Fruit fly (Drosophila melanogaster) whole organism, embryonic: ENCODE data around the gene dock.
A peak's percentile ranks its signal among the peaks of the same experiment; 100 is the strongest.

ENCODE experiments used
- Ada2b ChIP-seq: fragments of 200-800 bp; sonication (Bioruptor generic); IDR thresholded peaks from 2 replicates; pipeline ENCODE4 v1.3.6; 2022; ENCODE audit warnings: missing biosample characterization, missing genetic modification characterization
- B-H2 ChIP-seq: fragments of 200-800 bp; sonication (Bioruptor generic); optimal IDR thresholded peaks from 2 replicates; lab custom pipeline; 2018; ENCODE audit warnings: missing biosample characterization, mild to moderate bottlenecking, missing genetic modification characterization
- CG1024 ChIP-seq: fragments of 200-800 bp; sonication (Bioruptor generic); IDR thresholded peaks from 2 replicates; pipeline ENCODE4 v1.3.6; 2022; ENCODE audit warnings: missing biosample characterization, missing genetic modification characterization
- CG10321 ChIP-seq: fragments of 200-800 bp; sonication (Bioruptor generic); IDR thresholded peaks from 2 replicates; pipeline ENCODE4 v1.3.6; 2022; ENCODE audit warnings: missing biosample characterization, missing genetic modification characterization
- CG11247 ChIP-seq: fragments of 200-800 bp; sonication (Bioruptor generic); IDR thresholded peaks from 2 replicates; pipeline ENCODE4 v1.3.6; 2022; ENCODE audit warnings: missing biosample characterization, missing genetic modification characterization
- CG12155 ChIP-seq: fragments of 200-800 bp; sonication (Bioruptor generic); optimal IDR thresholded peaks from 3 replicates; lab custom pipeline; 2016; ENCODE audit warnings: missing biosample characterization, missing genetic modification characterization
- CG17186 ChIP-seq: fragments of 200-800 bp; sonication (Bioruptor generic); optimal IDR thresholded peaks from 3 replicates; lab custom pipeline; 2017; ENCODE audit warnings: missing biosample characterization, missing genetic modification reagents, missing genetic modification characterization
- CG2202 ChIP-seq: fragments of 200-800 bp; sonication (Bioruptor generic); optimal IDR thresholded peaks from 2 replicates; lab custom pipeline; 2018; ENCODE audit warnings: missing biosample characterization, mild to moderate bottlenecking, missing genetic modification characterization
- CG2889 ChIP-seq: fragments of 200-800 bp; sonication (Bioruptor generic); IDR thresholded peaks from 3 replicates; pipeline ENCODE4 v1.3.6; 2022; ENCODE audit warnings: missing biosample characterization, missing genetic modification characterization
- CG32532 ChIP-seq: fragments of 200-800 bp; sonication (Bioruptor generic); IDR thresholded peaks from 2 replicates; pipeline ENCODE4 v1.3.6; 2022; ENCODE audit warnings: missing biosample characterization, missing genetic modification characterization
- CG32767 ChIP-seq: fragments of 200-800 bp; sonication (Bioruptor generic); IDR thresholded peaks from 2 replicates; pipeline ENCODE4 v1.3.6; 2022; ENCODE audit warnings: missing biosample characterization, missing genetic modification characterization
- CG42726 ChIP-seq: fragments of 200-800 bp; sonication (Bioruptor generic); IDR thresholded peaks from 2 replicates; pipeline ENCODE4 v1.3.6; 2022; ENCODE audit warnings: missing biosample characterization, missing genetic modification characterization; ENCODE audit not compliant: partially characterized antibody
- CG4820 ChIP-seq: fragments of 200-800 bp; sonication (Bioruptor generic); optimal IDR thresholded peaks from 3 replicates; lab custom pipeline; 2016; ENCODE audit warnings: missing biosample characterization, missing genetic modification characterization
- CG5180 ChIP-seq: fragments of 200-800 bp; sonication (Bioruptor generic); optimal IDR thresholded peaks from 3 replicates; lab custom pipeline; 2017; ENCODE audit warnings: missing biosample characterization, missing genetic modification characterization, mild to moderate bottlenecking, moderate library complexity, missing genetic modification reagents
- CG5953 ChIP-seq: fragments of 200-800 bp; sonication (Bioruptor generic); IDR thresholded peaks from 2 replicates; pipeline ENCODE4 v1.3.6; 2022; ENCODE audit warnings: missing biosample characterization, missing genetic modification characterization
- CG6254 ChIP-seq: fragments of 200-800 bp; sonication (Bioruptor generic); optimal IDR thresholded peaks from 3 replicates; lab custom pipeline; 2017; ENCODE audit warnings: mild to moderate bottlenecking, missing biosample characterization, missing genetic modification reagents, missing genetic modification characterization
- CG7963 ChIP-seq: fragments of 200-800 bp; sonication (Bioruptor generic); IDR thresholded peaks from 3 replicates; pipeline ENCODE4 v1.3.6; 2022; ENCODE audit warnings: missing biosample characterization, missing genetic modification characterization; ENCODE audit not compliant: partially characterized antibody
- CG9932 ChIP-seq: fragments of 200-800 bp; sonication (Bioruptor generic); IDR thresholded peaks from 2 replicates; pipeline ENCODE4 v1.3.6; 2022; ENCODE audit warnings: missing biosample characterization, missing genetic modification characterization
- Ets65A ChIP-seq: fragments of 200-800 bp; sonication (Bioruptor generic); peaks from one replicate; lab custom pipeline; 2016; ENCODE audit warnings: missing biosample characterization, missing genetic modification characterization
- HLH4C ChIP-seq: fragments of 200-800 bp; sonication (Bioruptor generic); IDR thresholded peaks from 3 replicates; pipeline ENCODE4 v1.3.6; 2022; ENCODE audit warnings: missing biosample characterization, missing genetic modification characterization; ENCODE audit not compliant: partially characterized antibody
- Hey ChIP-seq: fragments of 200-800 bp; sonication (Bioruptor generic); optimal IDR thresholded peaks from 3 replicates; lab custom pipeline; 2018; ENCODE audit warnings: missing biosample characterization, mild to moderate bottlenecking, missing genetic modification characterization
- MESR4 ChIP-seq: fragments of 200-800 bp; sonication (Bioruptor generic); optimal IDR thresholded peaks from 2 replicates; lab custom pipeline; 2018; ENCODE audit warnings: missing biosample characterization, mild to moderate bottlenecking, missing genetic modification characterization, moderate library complexity
- Mad ChIP-seq: fragments of 200-800 bp; sonication (Bioruptor generic); optimal IDR thresholded peaks from 2 replicates; lab custom pipeline; 2016; ENCODE audit warnings: missing biosample characterization, missing genetic modification characterization
- NfI ChIP-seq: fragments of 200-800 bp; sonication (Bioruptor generic); optimal IDR thresholded peaks from 3 replicates; lab custom pipeline; 2018; ENCODE audit warnings: missing biosample characterization, mild to moderate bottlenecking, missing genetic modification characterization, moderate library complexity
- Oaz ChIP-seq: fragments of 200-800 bp; sonication (Bioruptor generic); IDR thresholded peaks from 2 replicates; pipeline ENCODE4 v1.3.6; 2022; ENCODE audit warnings: missing biosample characterization, missing genetic modification characterization
- Rfx ChIP-seq: fragments of 200-800 bp; sonication (Bioruptor generic); IDR thresholded peaks from 2 replicates; pipeline ENCODE4 v1.3.6; 2022; ENCODE audit warnings: missing biosample characterization, missing genetic modification characterization
- Sin3A ChIP-seq: fragments of >200 bp; optimal IDR thresholded peaks from 2 replicates; lab custom pipeline; 2018
- Six4 ChIP-seq: fragments of 200-800 bp; sonication (Bioruptor generic); optimal IDR thresholded peaks from 2 replicates; lab custom pipeline; 2016; ENCODE audit warnings: missing biosample characterization, missing genetic modification characterization
- Taf1 ChIP-seq: fragments of 200-800 bp; sonication (Bioruptor generic); IDR thresholded peaks from 2 replicates; pipeline ENCODE4 v1.3.6; 2022; ENCODE audit warnings: missing biosample characterization, missing genetic modification characterization
- YL-1 ChIP-seq: fragments of 200-800 bp; sonication (Bioruptor generic); optimal IDR thresholded peaks from 3 replicates; lab custom pipeline; 2017; ENCODE audit warnings: missing biosample characterization, mild to moderate bottlenecking, missing genetic modification characterization
- az2 ChIP-seq: fragments of 200-800 bp; sonication (Bioruptor generic); optimal IDR thresholded peaks from 3 replicates; lab custom pipeline; 2016; ENCODE audit warnings: missing biosample characterization, missing genetic modification characterization
- caup ChIP-seq: fragments of 200-800 bp; sonication (Bioruptor generic); optimal IDR thresholded peaks from 3 replicates; lab custom pipeline; 2017; ENCODE audit warnings: missing biosample characterization, mild to moderate bottlenecking, missing genetic modification characterization, moderate library complexity; ENCODE audit not compliant: severe bottlenecking
- dmrt11E ChIP-seq: fragments of 200-800 bp; sonication (Bioruptor generic); optimal IDR thresholded peaks from 3 replicates; lab custom pipeline; 2018; ENCODE audit warnings: missing biosample characterization, mild to moderate bottlenecking, missing genetic modification characterization, moderate library complexity
- dmrt99B ChIP-seq: fragments of 200-800 bp; sonication (Bioruptor generic); optimal IDR thresholded peaks from 2 replicates; lab custom pipeline; 2018; ENCODE audit warnings: missing biosample characterization, mild to moderate bottlenecking, missing genetic modification characterization, moderate library complexity
- ewg ChIP-seq: fragments of 200-800 bp; sonication (Bioruptor generic); optimal IDR thresholded peaks from 3 replicates; lab custom pipeline; 2017; ENCODE audit warnings: mild to moderate bottlenecking, missing biosample characterization, missing genetic modification reagents, missing genetic modification characterization
- hth ChIP-seq: fragments of >200 bp; optimal IDR thresholded peaks from 2 replicates; lab custom pipeline; 2017; ENCODE audit warnings: inconsistent platforms
- maf-S ChIP-seq: fragments of 200-800 bp; sonication (Bioruptor generic); optimal IDR thresholded peaks from 2 replicates; lab custom pipeline; 2016; ENCODE audit warnings: missing biosample characterization, missing genetic modification characterization
- mld ChIP-seq: fragments of 200-800 bp; sonication (Bioruptor generic); IDR thresholded peaks from 3 replicates; pipeline ENCODE4 v1.3.6; 2022; ENCODE audit warnings: missing biosample characterization, missing genetic modification characterization; ENCODE audit not compliant: partially characterized antibody
- nom ChIP-seq: fragments of 200-800 bp; sonication (Bioruptor generic); optimal IDR thresholded peaks from 2 replicates; lab custom pipeline; 2017; ENCODE audit warnings: missing biosample characterization, missing genetic modification characterization, mild to moderate bottlenecking, moderate library complexity, missing genetic modification reagents
- odd ChIP-seq: fragments of 200-800 bp; sonication (Bioruptor generic); optimal IDR thresholded peaks from 2 replicates; lab custom pipeline; 2017; ENCODE audit warnings: missing biosample characterization, mild to moderate bottlenecking, missing genetic modification characterization
- pho ChIP-seq: fragments of 200-800 bp; sonication (Bioruptor generic); optimal IDR thresholded peaks from 2 replicates; lab custom pipeline; 2016; ENCODE audit warnings: missing biosample characterization, missing genetic modification characterization
- pzg ChIP-seq: fragments of 200-800 bp; sonication (Bioruptor generic); optimal IDR thresholded peaks from 3 replicates; lab custom pipeline; 2018; ENCODE audit warnings: missing biosample characterization, mild to moderate bottlenecking, missing genetic modification characterization, moderate library complexity
- ro ChIP-seq: fragments of 200-800 bp; sonication (Bioruptor generic); IDR thresholded peaks from 2 replicates; pipeline ENCODE4 v1.3.6; 2022; ENCODE audit warnings: missing biosample characterization, missing genetic modification characterization
- sd ChIP-seq: fragments of 200-800 bp; sonication (Bioruptor generic); optimal IDR thresholded peaks from 3 replicates; lab custom pipeline; 2018; ENCODE audit warnings: missing biosample characterization, mild to moderate bottlenecking, missing genetic modification characterization, moderate library complexity
- sens ChIP-seq: fragments of 200-800 bp; sonication (Bioruptor generic); peaks from one replicate; lab custom pipeline; 2016; ENCODE audit warnings: missing biosample characterization, missing genetic modification characterization
- sens-2 ChIP-seq: fragments of 200-800 bp; sonication (Bioruptor generic); IDR thresholded peaks from 2 replicates; pipeline ENCODE4 v1.3.6; 2022; ENCODE audit warnings: missing biosample characterization, missing genetic modification characterization
- slp2 ChIP-seq: fragments of 200-800 bp; sonication (Bioruptor generic); optimal IDR thresholded peaks from 2 replicates; lab custom pipeline; 2016; ENCODE audit warnings: missing biosample characterization, missing genetic modification characterization
- tin ChIP-seq: fragments of 200-800 bp; sonication (Bioruptor generic); optimal IDR thresholded peaks from 3 replicates; lab custom pipeline; 2016; ENCODE audit warnings: missing biosample characterization, missing genetic modification characterization
- unc-4 ChIP-seq: fragments of 200-800 bp; sonication (Bioruptor generic); IDR thresholded peaks from 2 replicates; pipeline ENCODE4 v1.3.6; 2022; ENCODE audit warnings: missing biosample characterization, missing genetic modification characterization; ENCODE audit not compliant: partially characterized antibody
- wor ChIP-seq: fragments of 200-800 bp; sonication (Bioruptor generic); IDR thresholded peaks from 2 replicates; pipeline ENCODE4 v1.3.6; 2022; ENCODE audit warnings: missing biosample characterization, missing genetic modification characterization

The dock gene

DNA sequence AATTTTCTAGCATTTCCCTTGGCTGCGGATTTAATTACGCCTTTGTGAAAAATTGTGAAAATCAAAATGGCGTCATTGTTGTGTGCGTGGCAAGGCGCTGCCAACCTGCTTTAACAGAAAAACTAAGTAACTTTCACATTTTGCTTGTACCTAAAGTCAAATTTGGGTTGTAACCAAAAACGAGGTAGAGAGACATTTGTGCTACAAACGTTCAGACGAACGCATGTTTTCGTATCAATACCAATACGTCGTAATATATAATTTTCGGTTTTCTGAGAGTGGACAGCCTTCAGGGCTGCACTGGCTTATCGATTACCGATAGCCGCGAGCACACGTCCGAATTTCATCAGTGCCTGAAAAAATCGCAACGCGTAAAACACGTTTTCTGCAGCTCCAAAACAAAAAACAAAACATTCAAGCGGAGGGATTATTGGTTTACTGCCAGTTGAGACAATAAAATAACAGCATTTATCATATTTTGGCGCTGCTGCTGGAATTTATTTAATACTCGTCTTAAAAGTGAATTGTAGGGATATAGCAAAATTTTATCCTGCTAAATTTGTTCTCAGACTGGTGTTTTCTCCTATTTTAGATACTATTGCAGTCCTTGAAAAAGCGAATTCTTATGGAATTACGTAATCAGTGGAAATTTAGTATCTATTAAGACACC is 45.1 kb downstream of the dock start (continued):
- no peak for TF ChIP-seq CG5953 (GFP tag; lab: Robert Waterston, UW)
- peak; percentile 77 for TF ChIP-seq slp2 (GFP tag; lab: Kevin White, UChicago)
- peak; percentile 74 for TF ChIP-seq az2 (GFP tag; lab: Kevin White, UChicago)
- no peak for TF ChIP-seq CG2889 (GFP tag; lab: Robert Waterston, UW)
- peak; percentile 29 for TF ChIP-seq maf-S (GFP tag; lab: Kevin White, UChicago)
- peak; percentile 50 for TF ChIP-seq MESR4 (GFP tag; lab: Kevin White, UChicago)
- TF ChIP-seq CG11247, result no peak
- TF ChIP-seq Oaz (GFP tag; lab: Robert Waterston, UW), result no peak
- TF ChIP-seq tin, result peak; percentile 59
- TF ChIP-seq CG1024 (GFP tag; lab: Robert Waterston, UW), result no peak; the same call in 1 of the 2 replicates
- peak; percentile 94 for TF ChIP-seq Ets65A (GFP tag; lab: Kevin White, UChicago)
- 0 out of 2 replicates have a peak, but pooled peaks have one; percentile 29 for TF ChIP-seq unc-4 (GFP tag; lab: Robert Waterston, UW)
- no peak for TF ChIP-seq mld (GFP tag; lab: Robert Waterston, UW)
- TF ChIP-seq CG12155, result peak; percentile 56
- TF ChIP-seq sd (tag; lab: Kevin White, UChicago), result peak; percentile 92
- TF ChIP-seq dmrt99B, result peak; percentile 61
- TF ChIP-seq CG4820 (GFP tag; lab: Kevin White, UChicago), result peak; percentile 52
- peak; percentile 63 for TF ChIP-seq dmrt11E (tag; lab: Kevin White, UChicago)
- peak; percentile 78 for TF ChIP-seq CG9932
- TF ChIP-seq pho (GFP tag; lab: Kevin White, UChicago), result peak; percentile 74
- no peak for TF ChIP-seq CG42726
- TF ChIP-seq ewg, result peak; percentile 54
- peak; percentile 60 for TF ChIP-seq Mad
- peak; percentile 64 for TF ChIP-seq Six4 (GFP tag; lab: Kevin White, UChicago)
- 0 out of 2 replicates have a peak, but pooled peaks have one; percentile 15 for TF ChIP-seq ro (GFP tag; lab: Robert Waterston, UW)
- TF ChIP-seq wor (GFP tag; lab: Robert Waterston, UW), result no peak

DNA sequence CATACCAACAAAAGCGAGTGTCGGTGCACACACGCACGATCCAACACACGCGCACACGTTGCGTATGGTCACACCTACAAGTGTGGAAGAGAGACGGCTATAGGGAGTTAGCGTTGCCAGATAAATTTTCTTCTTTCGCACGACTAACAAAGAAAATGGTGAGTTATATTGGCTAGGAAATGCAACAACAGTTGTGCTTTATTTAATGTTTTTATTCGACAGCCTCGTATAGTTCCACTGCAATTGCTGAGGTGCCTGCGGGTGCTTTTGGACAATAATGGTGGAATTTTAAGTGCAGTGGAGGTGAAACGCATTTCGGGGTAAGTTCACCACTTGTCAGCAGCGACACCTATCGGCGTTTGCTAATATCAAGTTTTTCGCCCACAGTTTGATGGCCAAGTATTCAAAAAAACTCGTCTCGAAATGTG is 45.7 kb downstream of the dock start:
- TF ChIP-seq B-H2 (GFP tag; lab: Kevin White, UChicago) (peak; percentile 30), CG5180 (GFP tag; lab: Kevin White, UChicago) (no peak), YL-1 (peak; percentile 89), CG32532 (GFP tag; lab: Robert Waterston, UW) (peak; percentile 48; the same call in 1 of the 2 replicates), Sin3A (lab: Kevin White, UChicago) (peak; percentile 36), CG6254 (no peak), NfI (GFP tag; lab: Kevin White, UChicago) (peak; percentile 14), Rfx (GFP tag; lab: Robert Waterston, UW) (peak; percentile 37), sens (GFP tag; lab: Kevin White, UChicago) (peak; percentile 35), caup (GFP tag; lab: Kevin White, UChicago) (peak; percentile 17), Taf1 (GFP tag; lab: Robert Waterston, UW) (peak; percentile 30; the same call in 1 of the 2 replicates), CG7963 (GFP tag; lab: Robert Waterston, UW) (0 out of 3 replicates have a peak, but pooled peaks have one; percentile 17), CG17186 (peak; percentile 74), Ada2b (GFP tag; lab: Robert Waterston, UW) (no peak), CG12155 (peak; percentile 11), nom (no peak), pzg (GFP tag; lab: Kevin White, UChicago) (peak; percentile 65), sens-2 (GFP tag; lab: Robert Waterston, UW) (no peak), odd (no peak), HLH4C (GFP tag; lab: Robert Waterston, UW) (peak; percentile 20; the same call in 1 of the 3 replicates), CG2202 (tag; lab: Kevin White, UChicago) (no peak), Hey (tag; lab: Kevin White, UChicago) (no peak), CG10321 (GFP tag; lab: Robert Waterston, UW) (peak; percentile 87), CG32767 (peak; percentile 62; the same call in 1 of the 2 replicates), hth (lab: Kevin White, UChicago) (no peak)
